Fruit fly (Drosophila melanogaster): ENCODE data around the gene CG14630.

- TF ChIP-seq pan (optimal IDR thresholded peaks at IDR 0.05): no peak
- no peak for TF ChIP-seq usp (GFP tag; optimal IDR thresholded peaks at IDR 0.05)
- TF ChIP-seq Hr78 (GFP tag; optimal IDR thresholded peaks at IDR 0.05): no peak
- no peak for TF ChIP-seq lola (GFP tag; optimal IDR thresholded peaks at IDR 0.05)
- no peak for TF ChIP-seq Dif (GFP tag; optimal IDR thresholded peaks at IDR 0.05; ENCODE audit: partially characterized antibody)
- TF ChIP-seq Hnf4 (GFP tag; optimal IDR thresholded peaks at IDR 0.05): no peak
- peak; percentile 40 for TF ChIP-seq h (GFP tag; optimal IDR thresholded peaks at IDR 0.05)
- no peak for TF ChIP-seq HLH106 (tag; optimal IDR thresholded peaks at IDR 0.05)
- no peak for TF ChIP-seq woc (GFP tag; optimal IDR thresholded peaks at IDR 0.05)
- peak; percentile 40 for TF ChIP-seq OdsH (GFP tag; optimal IDR thresholded peaks at IDR 0.05)
- no peak for TF ChIP-seq CrebA (GFP tag; optimal IDR thresholded peaks at IDR 0.05; ENCODE audit: borderline replicate concordance)
Observed at dm6 chrX:1041407-1042038, 10.2 kb downstream of the CG14630 start.
